Worm (Caenorhabditis elegans) whole organism, young adult: Measurements from ENCODE around the gene F16F9.1.

Experiments
- F55B11.4 ChIP-seq: sonication (generic microtip); optimal IDR thresholded peaks from 2 replicates; lab custom pipeline; 2016; ENCODE audit warnings: missing compliant biosample characterization, missing genetic modification characterization, borderline replicate concordance; ENCODE audit not compliant: insufficient read depth
- efl-1 ChIP-seq: fragments of 150-350 bp; optimal IDR thresholded peaks from 2 replicates; lab custom pipeline; 2014; ENCODE audit warnings: missing biosample characterization, missing genetic modification reagents, missing genetic modification characterization
- lin-35 ChIP-seq, 3 experiments: fragments of 150-350 bp in 2 of 3; sonication (generic microtip) in 1 of 3; optimal IDR thresholded peaks; 2 replicates each; lab custom pipeline; 2014 to 2018; ENCODE audit warnings: missing biosample characterization in 3 of 3, missing genetic modification characterization in 3 of 3, missing genetic modification reagents in 3 of 3
- lir-1 ChIP-seq: fragments of 200-800 bp; sonication (Bioruptor generic); conservative IDR thresholded peaks from 2 replicates; pipeline ENCODE4 v1.3.6; 2022; ENCODE audit warnings: missing genetic modification reagents, missing genetic modification characterization, missing compliant biosample characterization
- madf-6 ChIP-seq: fragments of 200-800 bp; sonication (Bioruptor generic); IDR thresholded peaks from 2 replicates; pipeline ENCODE4 v1.3.6; 2022; ENCODE audit warnings: missing genetic modification reagents, missing genetic modification characterization, missing compliant biosample characterization
- pbrm-1 ChIP-seq: fragments of 200-800 bp; sonication (Bioruptor generic); IDR thresholded peaks from 2 replicates; pipeline ENCODE4 v1.3.6; 2022; ENCODE audit warnings: missing genetic modification reagents, missing genetic modification characterization, missing compliant biosample characterization
- pha-4 ChIP-seq: fragments of 150-350 bp; sonication (generic microtip); optimal IDR thresholded peaks from 2 replicates; lab custom pipeline; 2014; ENCODE audit warnings: missing biosample characterization, missing genetic modification reagents, missing genetic modification characterization
- rec-8 ChIP-seq, 2 experiments: sonication (generic microtip); optimal IDR thresholded peaks; 2 replicates each; lab custom pipeline; 2016; ENCODE audit warnings: mild to moderate bottlenecking in 2 of 2, missing genetic modification characterization in 2 of 2, missing genetic modification reagents in 2 of 2, missing genotype in 2 of 2, missing biosample characterization in 1 of 2, missing compliant biosample characterization in 1 of 2, moderate library complexity in 1 of 2
- snpc-4 ChIP-seq, 5 experiments: fragments of 150-350 bp in 1 of 5; sonication (generic microtip) in 4 of 5; optimal IDR thresholded peaks; 2 replicates each; lab custom pipeline; 2014 to 2018; ENCODE audit warnings: missing genetic modification characterization in 5 of 5, missing biosample characterization in 3 of 5, antibody characterized with exemption in 2 of 5, mild to moderate bottlenecking in 2 of 5, missing compliant biosample characterization in 2 of 5, missing genotype in 2 of 5, moderate library complexity in 2 of 5, missing genetic modification reagents in 1 of 5
- unc-62 ChIP-seq: fragments of 150-350 bp; optimal IDR thresholded peaks from 2 replicates; lab custom pipeline; 2014; ENCODE audit warnings: missing biosample characterization, missing genetic modification reagents, missing genetic modification characterization

DNA sequence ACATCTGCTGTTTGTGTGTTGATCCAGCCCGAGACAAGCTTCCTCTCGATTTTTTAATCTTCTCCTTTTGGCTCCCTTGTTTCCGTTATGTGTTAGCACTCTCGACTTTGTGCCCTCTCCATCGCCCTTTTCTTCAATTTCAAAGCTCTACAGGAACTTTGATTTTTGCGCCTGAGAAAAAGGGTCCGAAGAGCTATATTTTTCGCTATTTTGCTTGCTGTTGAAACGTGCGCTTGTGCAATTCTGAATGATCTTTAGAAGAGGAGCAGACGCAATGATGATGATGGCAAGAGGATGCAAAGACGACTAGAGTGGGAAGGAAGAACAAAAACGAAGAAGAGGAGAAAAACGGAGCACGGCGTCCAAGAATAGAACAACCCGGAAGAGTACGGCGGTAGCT is 35.5 kb downstream of the F16F9.1 start:
- no peak for TF ChIP-seq unc-62 (GFP tag; lab: Kevin White, UChicago)
- no peak for TF ChIP-seq lir-1 (GFP tag; lab: Robert Waterston, UW)
- TF ChIP-seq rec-8 (tag; optimal IDR thresholded peaks at IDR 0.05; lab: Kevin White, UChicago) = no peak
- no peak for TF ChIP-seq madf-6
- TF ChIP-seq lin-35 (GFP tag; optimal IDR thresholded peaks at IDR 0.05; lab: Kevin White, UChicago) = no peak
- no peak for TF ChIP-seq snpc-4 (GFP tag; optimal IDR thresholded peaks at IDR 0.05; lab: Kevin White, UChicago)
- TF ChIP-seq snpc-4 (tag; optimal IDR thresholded peaks at IDR 0.05; lab: Kevin White, UChicago) = no peak
- no peak for TF ChIP-seq pha-4 (tag; lab: Kevin White, UChicago)
- no peak for TF ChIP-seq efl-1 (GFP tag; lab: Kevin White, UChicago)
- TF ChIP-seq F55B11.4 (tag; lab: Kevin White, UChicago) = no peak
- no peak for TF ChIP-seq pbrm-1 (GFP tag; lab: Robert Waterston, UW)
